Fruit fly (Drosophila melanogaster) whole organism, embryonic: ENCODE measurements around the gene CG6878.

Source experiments
- B-H2 ChIP-seq: fragments of 200-800 bp; sonication (Bioruptor generic); optimal IDR thresholded peaks from 2 replicates; lab custom pipeline; 2018; ENCODE audit warnings: missing biosample characterization, mild to moderate bottlenecking, missing genetic modification characterization
- BtbVII ChIP-seq: fragments of 200-800 bp; sonication (Bioruptor generic); optimal IDR thresholded peaks from 3 replicates; lab custom pipeline; 2017; ENCODE audit warnings: missing biosample characterization, mild to moderate bottlenecking, missing genetic modification characterization
- CG10267 ChIP-seq: fragments of 200-800 bp; sonication (Bioruptor generic); optimal IDR thresholded peaks from 2 replicates; lab custom pipeline; 2018; ENCODE audit warnings: missing biosample characterization, mild to moderate bottlenecking, missing genetic modification characterization, moderate library complexity
- CG10274 ChIP-seq: fragments of 200-800 bp; sonication (Bioruptor generic); optimal IDR thresholded peaks from 3 replicates; lab custom pipeline; 2017; ENCODE audit warnings: missing biosample characterization, mild to moderate bottlenecking, missing genetic modification characterization
- CG10321 ChIP-seq: fragments of 200-800 bp; sonication (Bioruptor generic); IDR thresholded peaks from 2 replicates; pipeline ENCODE4 v1.3.6; 2022; ENCODE audit warnings: missing biosample characterization, missing genetic modification characterization
- CG10654 ChIP-seq: fragments of 200-800 bp; sonication (Bioruptor generic); optimal IDR thresholded peaks from 2 replicates; lab custom pipeline; 2016; ENCODE audit warnings: missing biosample characterization, missing genetic modification characterization
- CG13296 ChIP-seq: fragments of 200-800 bp; sonication (Bioruptor generic); optimal IDR thresholded peaks from 3 replicates; lab custom pipeline; 2018; ENCODE audit warnings: missing biosample characterization, mild to moderate bottlenecking, missing genetic modification characterization
- CG16863 ChIP-seq: fragments of 200-800 bp; sonication (Bioruptor generic); optimal IDR thresholded peaks from 3 replicates; lab custom pipeline; 2016; ENCODE audit warnings: missing biosample characterization, missing genetic modification characterization
- CG17328 ChIP-seq: fragments of 200-800 bp; sonication (Bioruptor generic); IDR thresholded peaks from 2 replicates; pipeline ENCODE4 v1.3.6; 2022; ENCODE audit warnings: missing biosample characterization, missing genetic modification characterization
- CG17361 ChIP-seq: fragments of 200-800 bp; sonication (Bioruptor generic); IDR thresholded peaks from 3 replicates; pipeline ENCODE4 v1.3.6; 2022; ENCODE audit warnings: missing biosample characterization, missing genetic modification characterization
- CG18262 ChIP-seq: fragments of 200-800 bp; optimal IDR thresholded peaks from 3 replicates; lab custom pipeline; 2019; ENCODE audit warnings: missing biosample characterization, mild to moderate bottlenecking, missing genetic modification characterization, moderate library complexity
- CG2116 ChIP-seq: fragments of 200-800 bp; sonication (Bioruptor generic); optimal IDR thresholded peaks from 3 replicates; lab custom pipeline; 2018; ENCODE audit warnings: missing biosample characterization, mild to moderate bottlenecking, missing genetic modification characterization
- CG2712 ChIP-seq: fragments of 200-800 bp; optimal IDR thresholded peaks from 3 replicates; lab custom pipeline; 2019; ENCODE audit warnings: missing biosample characterization, mild to moderate bottlenecking, missing genetic modification characterization, moderate library complexity
- CG30431 ChIP-seq: fragments of 200-800 bp; sonication (Bioruptor generic); optimal IDR thresholded peaks from 2 replicates; lab custom pipeline; 2017; ENCODE audit warnings: missing biosample characterization, missing genetic modification characterization
- CG34376 ChIP-seq: fragments of 200-800 bp; sonication (Bioruptor generic); optimal IDR thresholded peaks from 2 replicates; lab custom pipeline; 2018; ENCODE audit warnings: missing biosample characterization, mild to moderate bottlenecking, missing genetic modification characterization
- CG7357 ChIP-seq: fragments of 200-800 bp; sonication (Bioruptor generic); IDR thresholded peaks from 3 replicates; pipeline ENCODE4 v1.3.6; 2022; ENCODE audit warnings: missing biosample characterization, missing genetic modification characterization
- CG8290 ChIP-seq, 3 experiments: fragments of 200-800 bp; sonication (Bioruptor generic); optimal IDR thresholded peaks; 2 replicates each; lab custom pipeline; 2016 to 2019; ENCODE audit warnings: missing biosample characterization in 3 of 3, missing genetic modification characterization in 3 of 3, mild to moderate bottlenecking in 2 of 3, moderate library complexity in 1 of 3
- CG8388 ChIP-seq: fragments of 200-800 bp; sonication (Bioruptor generic); optimal IDR thresholded peaks from 2 replicates; lab custom pipeline; 2019; ENCODE audit warnings: missing biosample characterization, mild to moderate bottlenecking, missing genetic modification characterization, moderate library complexity
- Dbx ChIP-seq: fragments of 200-800 bp; sonication (Bioruptor generic); IDR thresholded peaks from 3 replicates; pipeline ENCODE4 v1.3.6; 2022; ENCODE audit warnings: missing biosample characterization, missing genetic modification characterization
- Ets97D ChIP-seq: fragments of 200-800 bp; sonication (Bioruptor generic); optimal IDR thresholded peaks from 3 replicates; lab custom pipeline; 2016; ENCODE audit warnings: missing biosample characterization, missing genetic modification characterization
- Lpt ChIP-seq: fragments of >200 bp; optimal IDR thresholded peaks from 2 replicates; lab custom pipeline; 2018; ENCODE audit warnings: missing biosample characterization, missing genetic modification characterization
- Med ChIP-seq: fragments of 200-800 bp; sonication (Bioruptor generic); peaks from one replicate; lab custom pipeline; 2016; ENCODE audit warnings: missing biosample characterization, missing genetic modification characterization, mild to moderate bottlenecking, inconsistent platforms, moderate library complexity
- NC2α ChIP-seq: fragments of 200-800 bp; sonication (Bioruptor generic); optimal IDR thresholded peaks from 2 replicates; lab custom pipeline; 2016; ENCODE audit warnings: missing biosample characterization, missing genetic modification characterization
- NC2β ChIP-seq: fragments of 200-800 bp; sonication (Bioruptor generic); optimal IDR thresholded peaks from 2 replicates; lab custom pipeline; 2016; ENCODE audit warnings: missing biosample characterization, missing genetic modification characterization
- NK7.1 ChIP-seq: fragments of 200-800 bp; sonication (Bioruptor generic); optimal IDR thresholded peaks from 3 replicates; lab custom pipeline; 2016; ENCODE audit warnings: missing biosample characterization, missing genetic modification characterization
- NfI ChIP-seq: fragments of 200-800 bp; sonication (Bioruptor generic); optimal IDR thresholded peaks from 3 replicates; lab custom pipeline; 2018; ENCODE audit warnings: missing biosample characterization, mild to moderate bottlenecking, missing genetic modification characterization, moderate library complexity
- Oli ChIP-seq: fragments of 200-800 bp; sonication (Bioruptor generic); optimal IDR thresholded peaks from 2 replicates; lab custom pipeline; 2018; ENCODE audit warnings: missing biosample characterization, mild to moderate bottlenecking, missing genetic modification characterization, moderate library complexity
- Scr ChIP-seq: fragments of 200-800 bp; sonication (Bioruptor generic); IDR thresholded peaks from 2 replicates; pipeline ENCODE4 v1.3.6; 2022; ENCODE audit warnings: missing biosample characterization, missing genetic modification characterization; ENCODE audit not compliant: partially characterized antibody
- Sox102F ChIP-seq: fragments of 200-800 bp; sonication (Bioruptor generic); optimal IDR thresholded peaks from 2 replicates; lab custom pipeline; 2018; ENCODE audit warnings: missing biosample characterization, mild to moderate bottlenecking, missing genetic modification characterization, moderate library complexity
- bowl ChIP-seq: fragments of 200-800 bp; sonication (Bioruptor generic); IDR thresholded peaks from 2 replicates; pipeline ENCODE4 v1.3.6; 2022; ENCODE audit warnings: missing biosample characterization, missing genetic modification characterization
- chn ChIP-seq: fragments of 200-800 bp; sonication (Bioruptor generic); optimal IDR thresholded peaks from 2 replicates; lab custom pipeline; 2016; ENCODE audit warnings: missing biosample characterization, missing genetic modification characterization
- croc ChIP-seq: fragments of 200-800 bp; sonication (Bioruptor generic); conservative IDR thresholded peaks from 3 replicates; pipeline ENCODE4 v1.3.6; 2022; ENCODE audit warnings: missing biosample characterization, missing genetic modification characterization
- eve ChIP-seq, 2 experiments: fragments of >200 bp; optimal IDR thresholded peaks; 2 replicates each; lab custom pipeline; 2017; ENCODE audit warnings: missing biosample characterization in 2 of 2, missing genetic modification characterization in 2 of 2
- fd3F ChIP-seq: fragments of 200-800 bp; sonication (Bioruptor generic); optimal IDR thresholded peaks from 2 replicates; lab custom pipeline; 2018; ENCODE audit warnings: missing biosample characterization, mild to moderate bottlenecking, missing genetic modification characterization, moderate library complexity
- grau ChIP-seq: fragments of 200-800 bp; optimal IDR thresholded peaks from 3 replicates; lab custom pipeline; 2019; ENCODE audit warnings: missing biosample characterization, mild to moderate bottlenecking, missing genetic modification characterization, moderate library complexity
- grn ChIP-seq: fragments of 200-800 bp; sonication (Bioruptor generic); optimal IDR thresholded peaks from 3 replicates; lab custom pipeline; 2017; ENCODE audit warnings: missing biosample characterization, missing genetic modification characterization
- hb ChIP-seq: fragments of 200-800 bp; sonication (Bioruptor generic); IDR thresholded peaks from 3 replicates; pipeline ENCODE4 v1.3.6; 2022; ENCODE audit warnings: missing biosample characterization, missing genetic modification characterization; ENCODE audit not compliant: partially characterized antibody
- jumu ChIP-seq: fragments of 200-800 bp; sonication (Bioruptor generic); optimal IDR thresholded peaks from 3 replicates; lab custom pipeline; 2016; ENCODE audit warnings: missing biosample characterization, missing genetic modification characterization
- lab ChIP-seq: fragments of 200-800 bp; sonication (Bioruptor generic); optimal IDR thresholded peaks from 3 replicates; lab custom pipeline; 2017; ENCODE audit warnings: missing biosample characterization, missing genetic modification characterization, mild to moderate bottlenecking, moderate library complexity, missing genetic modification reagents
- mam ChIP-seq: fragments of 200-800 bp; sonication (Bioruptor generic); optimal IDR thresholded peaks from 3 replicates; lab custom pipeline; 2016; ENCODE audit warnings: missing biosample characterization, missing genetic modification characterization
- nau ChIP-seq: fragments of 200-800 bp; sonication (Bioruptor generic); optimal IDR thresholded peaks from 3 replicates; lab custom pipeline; 2017; ENCODE audit warnings: missing biosample characterization, mild to moderate bottlenecking, missing genetic modification characterization, missing genetic modification reagents
- pb ChIP-seq: fragments of 200-800 bp; sonication (Bioruptor generic); optimal IDR thresholded peaks from 3 replicates; lab custom pipeline; 2016; ENCODE audit warnings: missing biosample characterization, missing genetic modification characterization
- pita ChIP-seq: fragments of 200-800 bp; sonication (Bioruptor generic); optimal IDR thresholded peaks from 2 replicates; lab custom pipeline; 2017; ENCODE audit warnings: missing biosample characterization, mild to moderate bottlenecking, missing genetic modification characterization
- shn ChIP-seq: fragments of 200-800 bp; sonication (Bioruptor generic); optimal IDR thresholded peaks from 3 replicates; lab custom pipeline; 2016; ENCODE audit warnings: missing biosample characterization, missing genetic modification characterization
- so ChIP-seq: fragments of 200-800 bp; sonication (Bioruptor generic); IDR thresholded peaks from 3 replicates; pipeline ENCODE4 v1.3.6; 2022; ENCODE audit warnings: missing biosample characterization, missing genetic modification characterization
- sqz ChIP-seq: fragments of 200-800 bp; sonication (Bioruptor generic); optimal IDR thresholded peaks from 3 replicates; lab custom pipeline; 2018; ENCODE audit warnings: missing biosample characterization, mild to moderate bottlenecking, missing genetic modification characterization
- twi ChIP-seq: fragments of 200-800 bp; optimal IDR thresholded peaks from 2 replicates; lab custom pipeline; 2019; ENCODE audit warnings: missing biosample characterization, mild to moderate bottlenecking, missing genetic modification characterization, moderate library complexity
- vvl ChIP-seq: fragments of 200-800 bp; sonication (Bioruptor generic); IDR thresholded peaks from 2 replicates; pipeline ENCODE4 v1.3.6; 2022; ENCODE audit warnings: missing biosample characterization, missing genetic modification characterization
- zfh1 ChIP-seq: fragments of 200-800 bp; sonication (Bioruptor generic); IDR thresholded peaks from 3 replicates; pipeline ENCODE4 v1.3.6; 2022; ENCODE audit warnings: missing biosample characterization, missing genetic modification characterization

The CG6878 gene

dm6 chr3L:15199216-15200090 lies 37.8 kb downstream of the CG6878 start (continued):
- TF ChIP-seq CG17328 (GFP tag; lab: Robert Waterston, UW) (peak; percentile 59; the same call in 1 of the 2 replicates), Scr (GFP tag; lab: Robert Waterston, UW) (no peak), CG10274 (GFP tag; lab: Kevin White, UChicago) (no peak), BtbVII (GFP tag; lab: Kevin White, UChicago) (no peak), Sox102F (GFP tag; lab: Kevin White, UChicago) (peak; percentile 30), NC2α (GFP tag; lab: Kevin White, UChicago) (no peak), CG10267 (tag; lab: Kevin White, UChicago) (peak; percentile 49), pita (GFP tag; lab: Kevin White, UChicago) (no peak), hb (no peak), CG10654 (GFP tag; lab: Kevin White, UChicago) (no peak), jumu (GFP tag; lab: Kevin White, UChicago) (no peak), croc (GFP tag; lab: Robert Waterston, UW) (no peak; the same call in 2 of the 3 replicates), CG30431 (peak; percentile 7), CG13296 (no peak), chn (GFP tag; lab: Kevin White, UChicago) (peak; percentile 20), eve (GFP tag; optimal IDR thresholded peaks at IDR 0.05; lab: Kevin White, UChicago) (no peak), CG17361 (GFP tag; lab: Robert Waterston, UW) (peak; percentile 52; the same call in 1 of the 3 replicates), CG18262 (peak; percentile 76), B-H2 (no peak), NfI (GFP tag; lab: Kevin White, UChicago) (no peak), nau (GFP tag; lab: Kevin White, UChicago) (no peak), CG2712 (tag; lab: Kevin White, UChicago) (peak; percentile 81), Ets97D (GFP tag; lab: Kevin White, UChicago) (no peak), zfh1 (GFP tag; lab: Robert Waterston, UW) (peak; percentile 50; the same call in 1 of the 3 replicates), lab (no peak), grn (GFP tag; lab: Kevin White, UChicago) (peak; percentile 71), Oli (tag; lab: Kevin White, UChicago) (peak; percentile 23), Dbx (GFP tag; lab: Robert Waterston, UW) (no peak), CG8388 (GFP tag; lab: Kevin White, UChicago) (peak; percentile 30), CG10321 (GFP tag; lab: Robert Waterston, UW) (no peak), mam (GFP tag; lab: Kevin White, UChicago) (no peak), CG2116 (no peak), CG34376 (no peak), twi (tag; lab: Kevin White, UChicago) (no peak), vvl (GFP tag; lab: Robert Waterston, UW) (peak; percentile 63), CG8290 (GFP tag; optimal IDR thresholded peaks at IDR 0.05; lab: Kevin White, UChicago) (no peak), CG8290 (tag; optimal IDR thresholded peaks at IDR 0.05; lab: Kevin White, UChicago) (no peak), pb (GFP tag; lab: Kevin White, UChicago) (no peak), Lpt (GFP tag; lab: Kevin White, UChicago) (no peak), grau (tag; lab: Kevin White, UChicago) (peak; percentile 22), CG16863 (GFP tag; lab: Kevin White, UChicago) (peak; percentile 0), sqz (GFP tag; lab: Kevin White, UChicago) (peak; percentile 20), bowl (GFP tag; lab: Robert Waterston, UW) (no peak), CG7357 (GFP tag; lab: Robert Waterston, UW) (no peak), shn (GFP tag; lab: Kevin White, UChicago) (no peak), Med (GFP tag; lab: Kevin White, UChicago) (no peak), fd3F (GFP tag; lab: Kevin White, UChicago) (no peak), NK7.1 (no peak), NC2β (GFP tag; lab: Kevin White, UChicago) (peak; percentile 20), so (GFP tag; lab: Robert Waterston, UW) (no peak)
